Worm (Caenorhabditis elegans) whole organism, L2 larva: ENCODE results near the gene C52E2.5.

Experiments used
- C34F6.9 ChIP-seq: fragments of 150-350 bp; optimal IDR thresholded peaks from 2 replicates; lab custom pipeline; 2014; ENCODE audit warnings: missing biosample characterization, missing genetic modification characterization
- F13H6.1 ChIP-seq: sonication (generic microtip); optimal IDR thresholded peaks from 2 replicates; lab custom pipeline; 2016; ENCODE audit warnings: missing genetic modification characterization, missing compliant biosample characterization
- R02D3.7 ChIP-seq: fragments of 150-350 bp; optimal IDR thresholded peaks from 2 replicates; lab custom pipeline; 2014; ENCODE audit warnings: missing biosample characterization, missing genetic modification characterization
- ZK546.5 ChIP-seq: sonication (generic microtip); optimal IDR thresholded peaks from 2 replicates; lab custom pipeline; 2017; ENCODE audit warnings: missing biosample characterization, missing genetic modification characterization
- ama-1 ChIP-seq: fragments of 150-350 bp; optimal IDR thresholded peaks from 2 replicates; lab custom pipeline; 2018; ENCODE audit warnings: inconsistent platforms
- ceh-82 ChIP-seq: fragments of 150-350 bp; optimal IDR thresholded peaks from 2 replicates; lab custom pipeline; 2014; ENCODE audit warnings: missing biosample characterization, missing genetic modification characterization
- elt-1 ChIP-seq: fragments of 150-350 bp; optimal IDR thresholded peaks from 2 replicates; lab custom pipeline; 2014; ENCODE audit warnings: missing biosample characterization, missing genetic modification characterization
- elt-3 ChIP-seq: sonication (generic microtip); optimal IDR thresholded peaks from 2 replicates; lab custom pipeline; 2017; ENCODE audit warnings: missing biosample characterization, missing genetic modification characterization
- fos-1 ChIP-seq: fragments of 150-350 bp; optimal IDR thresholded peaks from 2 replicates; lab custom pipeline; 2014; ENCODE audit warnings: missing biosample characterization, missing genetic modification characterization
- lin-11 ChIP-seq: fragments of 150-350 bp; sonication (generic microtip); optimal IDR thresholded peaks from 2 replicates; lab custom pipeline; 2014; ENCODE audit warnings: missing biosample characterization, missing genetic modification characterization, inconsistent platforms, mixed read lengths
- mab-5 ChIP-seq: fragments of 150-350 bp; optimal IDR thresholded peaks from 2 replicates; lab custom pipeline; 2014; ENCODE audit warnings: missing biosample characterization, missing genetic modification characterization
- mbf-1 ChIP-seq: sonication (generic microtip); optimal IDR thresholded peaks from 2 replicates; lab custom pipeline; 2017; ENCODE audit warnings: missing biosample characterization, missing genetic modification characterization
- nhr-10 ChIP-seq: sonication (generic microtip); optimal IDR thresholded peaks from 2 replicates; lab custom pipeline; 2017; ENCODE audit warnings: missing biosample characterization, missing genetic modification characterization
- nhr-11 ChIP-seq: fragments of 150-350 bp; optimal IDR thresholded peaks from 2 replicates; lab custom pipeline; 2014; ENCODE audit warnings: missing biosample characterization, missing genetic modification characterization
- nhr-129 ChIP-seq: fragments of 150-350 bp; optimal IDR thresholded peaks from 2 replicates; lab custom pipeline; 2014; ENCODE audit warnings: missing biosample characterization, missing genetic modification characterization
- nhr-21 ChIP-seq: fragments of 150-350 bp; optimal IDR thresholded peaks from 2 replicates; lab custom pipeline; 2014; ENCODE audit warnings: missing biosample characterization, missing genetic modification characterization
- nhr-6 ChIP-seq: fragments of 150-350 bp; optimal IDR thresholded peaks from 2 replicates; lab custom pipeline; 2014; ENCODE audit warnings: missing biosample characterization, missing genetic modification characterization
- peb-1 ChIP-seq: fragments of 150-350 bp; optimal IDR thresholded peaks from 2 replicates; lab custom pipeline; 2014; ENCODE audit warnings: missing biosample characterization, missing genetic modification characterization
- sem-4 ChIP-seq: fragments of 150-350 bp; optimal IDR thresholded peaks from 2 replicates; lab custom pipeline; 2014; ENCODE audit warnings: missing biosample characterization, missing genetic modification reagents, missing genetic modification characterization
- skn-1 ChIP-seq: sonication (generic microtip); optimal IDR thresholded peaks from 2 replicates; lab custom pipeline; 2017; ENCODE audit warnings: missing biosample characterization, missing genetic modification characterization
- sma-3 ChIP-seq: sonication (generic microtip); optimal IDR thresholded peaks from 2 replicates; lab custom pipeline; 2016; ENCODE audit warnings: missing genetic modification reagents, missing genetic modification characterization, missing compliant biosample characterization
- sma-9 ChIP-seq, 2 experiments: fragments of 150-350 bp in 1 of 2; sonication (generic microtip) in 1 of 2; optimal IDR thresholded peaks; 2 replicates each; lab custom pipeline; 2014 to 2016; ENCODE audit warnings: missing genetic modification characterization in 2 of 2, mild to moderate bottlenecking in 1 of 2, missing biosample characterization in 1 of 2, missing compliant biosample characterization in 1 of 2, missing genetic modification reagents in 1 of 2, moderate library complexity in 1 of 2
- snpc-4 ChIP-seq: fragments of 150-350 bp; optimal IDR thresholded peaks from 2 replicates; lab custom pipeline; 2014; ENCODE audit warnings: missing biosample characterization, missing genetic modification characterization
- unc-55 ChIP-seq: fragments of 150-350 bp; sonication (generic microtip); optimal IDR thresholded peaks from 3 replicates; lab custom pipeline; 2014; ENCODE audit warnings: missing biosample characterization, missing genetic modification reagents, missing genetic modification characterization
- unc-62 ChIP-seq: fragments of 150-350 bp; optimal IDR thresholded peaks from 2 replicates; lab custom pipeline; 2014; ENCODE audit warnings: missing biosample characterization, missing genetic modification reagents, missing genetic modification characterization
- ztf-1 ChIP-seq: fragments of 200-800 bp; sonication (Bioruptor generic); conservative IDR thresholded peaks from 2 replicates; pipeline ENCODE4 v1.3.6; 2022; ENCODE audit warnings: missing genetic modification characterization, missing compliant biosample characterization
- ztf-11 ChIP-seq: sonication (generic microtip); optimal IDR thresholded peaks from 2 replicates; lab custom pipeline; 2017; ENCODE audit warnings: missing biosample characterization, missing genetic modification characterization
- ztf-4 ChIP-seq: fragments of 150-350 bp; optimal IDR thresholded peaks from 2 replicates; lab custom pipeline; 2014; ENCODE audit warnings: missing biosample characterization, missing genetic modification characterization

C52E2.5 gene

DNA sequence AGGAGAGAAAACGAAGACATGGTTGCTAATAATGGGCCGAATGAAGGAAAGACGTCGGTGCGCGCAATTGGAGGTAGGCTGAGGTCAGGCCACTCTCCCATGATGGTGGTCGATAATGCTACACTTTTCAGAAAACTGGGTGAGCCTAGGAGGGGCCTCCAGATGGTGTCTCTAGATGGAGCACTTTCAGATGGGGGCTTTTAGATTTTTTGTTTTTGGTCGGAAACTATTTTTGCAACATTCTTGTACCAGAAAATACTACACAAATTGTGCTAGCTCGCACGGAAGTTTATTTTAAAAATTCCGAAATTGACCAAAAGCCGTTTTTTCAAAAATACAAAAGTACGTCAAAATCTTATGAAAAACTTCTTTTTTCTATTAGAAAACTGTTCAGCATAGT, 24.4 kb downstream of the C52E2.5 start, which contains the start of gene fbxb-10:
Gene fbxb-10 (minus strand): TSS at position 101 of the 400 bp plus-strand sequence.
- TF ChIP-seq sma-9 (GFP tag; optimal IDR thresholded peaks at IDR 0.05; lab: Kevin White, UChicago) (no peak), sma-9 (tag; optimal IDR thresholded peaks at IDR 0.05; lab: Kevin White, UChicago) (no peak), ama-1 (lab: Kevin White, UChicago) (no peak), unc-62 (GFP tag; lab: Kevin White, UChicago) (no peak), ceh-82 (tag; lab: Kevin White, UChicago) (no peak), R02D3.7 (tag; lab: Kevin White, UChicago) (no peak), sma-3 (GFP tag; lab: Kevin White, UChicago) (no peak), snpc-4 (tag; lab: Kevin White, UChicago) (no peak), mab-5 (tag; lab: Kevin White, UChicago) (no peak), mbf-1 (tag; lab: Kevin White, UChicago) (no peak)

DNA sequence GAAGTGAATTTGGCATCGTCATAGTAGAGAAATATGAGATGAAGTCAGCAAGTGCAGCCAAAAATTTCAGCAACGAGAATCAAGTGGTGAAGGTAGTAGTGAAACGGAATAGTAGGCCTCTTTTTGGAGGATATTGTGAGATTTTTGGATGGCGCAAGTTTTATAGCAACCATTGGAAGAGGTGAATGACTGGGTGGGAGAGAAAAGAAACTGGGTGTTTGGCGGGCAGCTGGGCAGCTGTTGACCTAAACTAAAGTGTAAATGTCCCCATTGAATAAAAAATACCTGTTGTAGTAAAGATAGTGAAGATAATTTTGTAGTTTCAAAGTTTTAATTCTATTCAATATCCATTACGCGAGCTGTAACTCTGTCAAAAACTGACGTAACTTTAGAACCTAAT, 26.7 kb downstream of the C52E2.5 start:
- TF ChIP-seq C34F6.9 (tag; lab: Kevin White, UChicago) (no peak), peb-1 (tag; lab: Kevin White, UChicago) (no peak), skn-1 (no peak), fos-1 (tag; lab: Kevin White, UChicago) (no peak), nhr-21 (tag; lab: Kevin White, UChicago) (no peak), sem-4 (tag; lab: Kevin White, UChicago) (no peak), nhr-11 (no peak), elt-3 (tag; lab: Kevin White, UChicago) (no peak), ama-1 (lab: Kevin White, UChicago) (no peak), nhr-10 (no peak), ztf-4 (no peak)
- TF ChIP-seq, all 48 proteins: peak for 0

DNA sequence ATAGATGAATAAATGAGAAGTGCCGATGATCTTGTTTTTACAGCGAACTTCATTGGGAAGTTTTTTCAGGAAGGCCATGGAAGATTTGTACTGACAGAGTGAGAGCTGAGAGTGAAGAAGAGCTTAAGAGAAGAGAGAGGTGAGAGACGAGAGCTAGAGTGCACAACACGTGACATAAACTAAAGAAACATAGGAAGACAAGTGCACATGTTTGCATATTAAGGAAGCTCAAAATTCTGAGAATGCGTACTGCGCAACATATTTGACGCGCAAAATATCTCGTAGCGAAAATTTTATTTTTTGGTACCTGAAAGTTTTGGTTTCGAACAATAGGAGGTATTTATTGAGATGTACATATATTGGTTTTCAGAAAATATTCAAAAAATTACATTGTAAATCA, 34.5 kb downstream of the C52E2.5 start, which contains the start of gene C08F1.8:
Gene C08F1.8 (minus strand): TSS at position 101 of the 400 bp plus-strand sequence.
- TF ChIP-seq F13H6.1 (tag; lab: Kevin White, UChicago) (no peak), nhr-129 (tag; lab: Kevin White, UChicago) (no peak), unc-55 (GFP tag; lab: Kevin White, UChicago) (peak; percentile 8)
- TF ChIP-seq, all 48 proteins: peak for 1

DNA sequence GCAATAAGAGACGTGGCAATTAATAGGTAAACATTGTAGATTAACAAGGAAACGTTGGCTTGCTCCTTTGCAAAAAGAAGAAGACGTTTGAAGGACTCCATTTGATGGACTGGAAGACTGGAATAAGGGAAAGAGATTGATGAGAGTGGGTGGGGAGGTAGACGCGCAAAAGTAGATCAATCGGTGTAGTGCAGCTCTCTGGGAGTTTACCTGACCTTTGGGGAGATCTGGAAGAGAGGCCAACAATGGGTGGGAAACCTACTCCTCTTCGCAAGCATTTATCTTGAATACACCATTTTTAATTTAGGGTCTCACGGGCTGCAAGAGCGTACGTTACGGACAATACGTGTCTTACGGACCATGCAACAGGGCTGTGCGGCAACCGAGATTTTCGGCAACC, 36.4 kb downstream of the C52E2.5 start, which contains the start of gene C08F1.12:
Gene C08F1.12 (minus strand): TSS at position 101 of the 400 bp plus-strand sequence.
- TF ChIP-seq elt-1 (tag; lab: Kevin White, UChicago) = no peak
- no peak for TF ChIP-seq unc-62 (GFP tag; lab: Kevin White, UChicago)
- TF ChIP-seq ZK546.5 (tag; lab: Kevin White, UChicago) = no peak
- TF ChIP-seq ztf-11 = no peak
- no peak for TF ChIP-seq ztf-1
- TF ChIP-seq sma-3 (GFP tag; lab: Kevin White, UChicago) = no peak
- TF ChIP-seq nhr-6 = no peak
- no peak for TF ChIP-seq sma-9 (GFP tag; optimal IDR thresholded peaks at IDR 0.05; lab: Kevin White, UChicago)
- TF ChIP-seq sma-9 (tag; optimal IDR thresholded peaks at IDR 0.05; lab: Kevin White, UChicago) = no peak
- TF ChIP-seq unc-55 (GFP tag; lab: Kevin White, UChicago) = no peak
- TF ChIP-seq lin-11 = no peak
